Worm (Caenorhabditis elegans) whole organism, L1 larva: ENCODE data around the gene srh-184.

Source experiments
- efl-1 ChIP-seq, 4 experiments: fragments of 150-350 bp; optimal IDR thresholded peaks in 3 of 4; peaks in 1 of 4; 1 replicate in 1 of 4; 2 replicates in 3 of 4; lab custom pipeline; 2014; ENCODE audit warnings: missing biosample characterization in 2 of 4, missing genetic modification characterization in 2 of 4, missing genetic modification reagents in 2 of 4
- mep-1 ChIP-seq: fragments of 150-350 bp; optimal IDR thresholded peaks from 2 replicates; lab custom pipeline; 2014; ENCODE audit warnings: missing biosample characterization, missing genetic modification characterization
- nhr-11 ChIP-seq: fragments of 150-350 bp; optimal IDR thresholded peaks from 2 replicates; lab custom pipeline; 2014; ENCODE audit warnings: missing biosample characterization, missing genetic modification characterization

DNA sequence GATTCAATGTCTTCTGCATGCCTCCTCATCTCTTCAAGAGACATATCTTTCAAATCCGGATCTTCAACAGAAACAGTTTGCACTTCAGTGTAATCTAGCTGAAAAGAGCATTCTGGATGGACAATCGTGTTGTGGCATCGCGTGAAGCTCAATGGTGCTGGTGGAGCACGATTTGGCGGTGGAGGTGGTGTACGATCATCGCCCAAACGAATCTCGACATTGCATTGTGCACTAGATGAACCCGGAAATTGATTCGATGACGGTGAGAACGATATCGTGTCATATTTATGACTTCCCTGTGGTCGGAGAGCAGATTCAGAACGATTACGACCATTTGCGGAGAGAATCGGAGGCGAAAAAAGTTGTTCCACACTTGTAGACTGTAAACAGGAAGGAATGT, 24.8 kb downstream of the srh-184 start:
- TF ChIP-seq mep-1 (no peak), efl-1 (optimal IDR thresholded peaks at IDR 0.05; lab: Kevin White, UChicago) (no peak), efl-1 (GFP tag; optimal IDR thresholded peaks at IDR 0.05 in 1 of 2; lab: Kevin White, UChicago) (no peak), nhr-11 (tag; lab: Kevin White, UChicago) (no peak)
